Fruit fly (Drosophila melanogaster) whole organism, pupa: ENCODE data around the gene tay.

Experiments
- CG13204 ChIP-seq: fragments of 200-800 bp; sonication (Bioruptor generic); optimal IDR thresholded peaks from 2 replicates; lab custom pipeline; 2018; ENCODE audit warnings: missing biosample characterization, mild to moderate bottlenecking, missing genetic modification characterization, moderate library complexity
- CG15710 ChIP-seq: fragments of 200-800 bp; sonication (Bioruptor generic); optimal IDR thresholded peaks from 2 replicates; lab custom pipeline; 2018; ENCODE audit warnings: missing biosample characterization, mild to moderate bottlenecking, missing genetic modification characterization, moderate library complexity
- CG17806 ChIP-seq: fragments of 200-800 bp; sonication (Bioruptor generic); optimal IDR thresholded peaks from 2 replicates; lab custom pipeline; 2018; ENCODE audit warnings: missing biosample characterization, mild to moderate bottlenecking, missing genetic modification characterization, moderate library complexity
- CG8159 ChIP-seq: fragments of 200-800 bp; sonication (Bioruptor generic); optimal IDR thresholded peaks from 3 replicates; lab custom pipeline; 2018; ENCODE audit warnings: missing biosample characterization, mild to moderate bottlenecking, missing genetic modification characterization, moderate library complexity
- CG8301 ChIP-seq: fragments of 200-800 bp; sonication (Bioruptor generic); optimal IDR thresholded peaks from 2 replicates; lab custom pipeline; 2018; ENCODE audit warnings: missing biosample characterization, mild to moderate bottlenecking, missing genetic modification characterization
- EcR ChIP-seq: fragments of 200-800 bp; sonication (Bioruptor generic); optimal IDR thresholded peaks from 3 replicates; lab custom pipeline; 2019; ENCODE audit warnings: missing biosample characterization, missing genetic modification characterization, mild to moderate bottlenecking, moderate library complexity, missing genetic modification reagents
- Ets98B ChIP-seq: fragments of 200-800 bp; sonication (Bioruptor generic); IDR thresholded peaks from 2 replicates; pipeline ENCODE4 v1.3.6; 2022; ENCODE audit warnings: missing biosample characterization, missing genetic modification characterization
- Pif1A ChIP-seq: fragments of 200-800 bp; sonication (Bioruptor generic); optimal IDR thresholded peaks from 3 replicates; lab custom pipeline; 2016; ENCODE audit warnings: missing biosample characterization, missing genetic modification characterization
- Snoo ChIP-seq: fragments of 200-800 bp; sonication (Bioruptor generic); optimal IDR thresholded peaks from 3 replicates; lab custom pipeline; 2017; ENCODE audit warnings: missing biosample characterization, mild to moderate bottlenecking, missing genetic modification characterization, inconsistent platforms
- fd96Ca ChIP-seq: fragments of 200-800 bp; sonication (Bioruptor generic); IDR thresholded peaks from 3 replicates; pipeline ENCODE4 v1.3.6; 2022; ENCODE audit warnings: missing biosample characterization, missing genetic modification characterization

- TF ChIP-seq CG8301 (tag; lab: Kevin White, UChicago) (no peak), CG15710 (tag; lab: Kevin White, UChicago) (no peak), EcR (no peak), CG8159 (tag; lab: Kevin White, UChicago) (no peak), Snoo (no peak), fd96Ca (GFP tag; lab: Robert Waterston, UW) (no peak), Ets98B (GFP tag; lab: Robert Waterston, UW) (no peak), Pif1A (GFP tag; lab: Kevin White, UChicago) (no peak), CG13204 (no peak), CG17806 (tag; lab: Kevin White, UChicago) (no peak)
These were observed 38.1 kb downstream of the tay start, which contains the start of gene sun for dm6 chrX:15849021-15849420.
